Fruit fly (Drosophila melanogaster) whole organism, adult: ENCODE measurements around the gene Cyp4ac1.

Experiments
- CG1620 ChIP-seq: fragments of 200-800 bp; sonication (Bioruptor generic); optimal IDR thresholded peaks from 2 replicates; lab custom pipeline; 2016; ENCODE audit warnings: missing biosample characterization, missing genetic modification characterization
- CG5204 ChIP-seq: fragments of 200-800 bp; sonication (Bioruptor generic); optimal IDR thresholded peaks from 2 replicates; lab custom pipeline; 2016; ENCODE audit warnings: missing biosample characterization, missing genetic modification characterization
- cic ChIP-seq: fragments of 200-800 bp; sonication (Bioruptor generic); optimal IDR thresholded peaks from 2 replicates; lab custom pipeline; 2017; ENCODE audit warnings: missing biosample characterization, mild to moderate bottlenecking, missing genetic modification characterization, moderate library complexity
- kay ChIP-seq: fragments of 200-800 bp; sonication (Bioruptor generic); peaks from one replicate; lab custom pipeline; 2016; ENCODE audit warnings: missing biosample characterization, missing genetic modification characterization, borderline replicate concordance
- pad ChIP-seq: fragments of 200-800 bp; sonication (Bioruptor generic); optimal IDR thresholded peaks from 3 replicates; lab custom pipeline; 2017; ENCODE audit warnings: missing biosample characterization, missing genetic modification characterization, mild to moderate bottlenecking, moderate library complexity, missing genetic modification reagents

DNA sequence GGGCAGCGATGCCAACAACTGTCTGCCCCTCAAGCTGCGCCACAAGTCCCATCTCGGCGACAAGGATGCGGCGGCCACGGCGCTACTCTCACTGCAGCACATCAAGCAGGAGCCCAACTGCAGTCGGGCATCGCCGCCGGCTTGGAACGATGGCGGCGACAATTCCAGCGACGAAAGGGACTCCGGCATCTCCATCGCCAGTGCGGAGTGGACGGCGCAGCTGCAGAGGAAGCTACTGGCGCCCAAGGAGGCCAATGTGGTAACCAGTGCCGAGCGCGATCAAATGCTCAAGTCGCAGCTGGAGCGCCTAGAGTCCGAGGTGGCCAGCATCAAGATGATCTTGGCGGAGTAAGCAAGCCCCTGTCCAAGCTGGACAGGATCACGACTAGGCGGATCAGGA is 45.6 kb downstream of the Cyp4ac1 start:
- TF ChIP-seq cic (GFP tag; lab: Kevin White, UChicago) (no peak), CG5204 (GFP tag; lab: Kevin White, UChicago) (no peak), kay (GFP tag; lab: Kevin White, UChicago) (no peak), CG1620 (GFP tag; lab: Kevin White, UChicago) (no peak), pad (GFP tag; lab: Kevin White, UChicago) (no peak)
